Worm (Caenorhabditis elegans): ENCODE results near the gene gln-6.

gln-6 gene

ce11 chrIV:9737204-9737790 lies 3.4 kb downstream of the gln-6 start, which contains the start of gene cka-1:
Gene cka-1, minus strand, starts transcription at chrIV:9737621.
- no peak for TF ChIP-seq lin-1 (GFP tag; IDR thresholded peaks at IDR 0.05)
- TF ChIP-seq nhr-111 (GFP tag; optimal IDR thresholded peaks at IDR 0.05): no peak
- no peak for TF ChIP-seq saeg-2 (GFP tag; IDR thresholded peaks at IDR 0.05)
- no peak for TF ChIP-seq ceh-32 (tag; optimal IDR thresholded peaks at IDR 0.05; ENCODE audit: poor library complexity)
- peak; percentile 51 for TF ChIP-seq hlh-30 (tag; optimal IDR thresholded peaks at IDR 0.05; ENCODE audit: insufficient read depth)
- peak; percentile 77 for TF ChIP-seq php-3 (GFP tag; IDR thresholded peaks at IDR 0.05)
- TF ChIP-seq mdl-1 (tag; optimal IDR thresholded peaks at IDR 0.05): peak in 1 of 2 experiments; percentile 59
- no peak for TF ChIP-seq dpl-1 (GFP tag; optimal IDR thresholded peaks at IDR 0.05)
- TF ChIP-seq daf-16 (GFP tag; optimal IDR thresholded peaks at IDR 0.05): no peak
- peak; percentile 57 for TF ChIP-seq daf-16 (tag; optimal IDR thresholded peaks at IDR 0.05)
- no peak for TF ChIP-seq Y75B8A.6 (GFP tag; IDR thresholded peaks at IDR 0.05)
- no peak for TF ChIP-seq Y105C5A.15 (GFP tag; IDR thresholded peaks at IDR 0.05)
- TF ChIP-seq nhr-28 (tag; optimal IDR thresholded peaks at IDR 0.05): peak; percentile 31
- TF ChIP-seq tra-1 (GFP tag; IDR thresholded peaks at IDR 0.05): 0 out of 2 replicates have a peak, but pooled peaks have one; percentile 21
- peak; percentile 44 for TF ChIP-seq dve-1 (tag; optimal IDR thresholded peaks at IDR 0.05; ENCODE audit: insufficient read depth)
- no peak for TF ChIP-seq lir-3 (tag; optimal IDR thresholded peaks at IDR 0.05)
- no peak for TF ChIP-seq dmd-8 (GFP tag; IDR thresholded peaks at IDR 0.05)
- no peak for TF ChIP-seq spr-3 (GFP tag; optimal IDR thresholded peaks at IDR 0.05)
- TF ChIP-seq hlh-11 (tag; optimal IDR thresholded peaks at IDR 0.05): peak; percentile 60
- TF ChIP-seq dmd-6 (GFP tag; IDR thresholded peaks at IDR 0.05): peak; percentile 61; the same call in 1 of the 2 replicates

ce11 chrIV:9735750-9736149 lies 5.0 kb downstream of the gln-6 start:
- TF ChIP-seq aha-1 (tag): peak; percentile 94
- no peak for TF ChIP-seq R02D3.7 (tag; optimal IDR thresholded peaks at IDR 0.05)
- peak; percentile 64 for TF ChIP-seq hlh-30 (tag; optimal IDR thresholded peaks at IDR 0.05; ENCODE audit: insufficient read depth)
- no peak for TF ChIP-seq lin-39 (tag; optimal IDR thresholded peaks at IDR 0.05)
- TF ChIP-seq lin-15B (tag; optimal IDR thresholded peaks at IDR 0.05): no peak
- TF ChIP-seq ZK546.5 (tag; optimal IDR thresholded peaks at IDR 0.05): no peak
- TF ChIP-seq pqm-1 (tag; optimal IDR thresholded peaks at IDR 0.05): peak; percentile 52
- no peak for TF ChIP-seq lin-13 (GFP tag; optimal IDR thresholded peaks at IDR 0.05)
- TF ChIP-seq nhr-77 (tag; optimal IDR thresholded peaks at IDR 0.05): peak; percentile 13
- peak; percentile 57; the same call in 1 of the 2 replicates for TF ChIP-seq dmd-6 (GFP tag; IDR thresholded peaks at IDR 0.05)
- no peak for TF ChIP-seq ZK337.2 (GFP tag; IDR thresholded peaks at IDR 0.05)
- TF ChIP-seq unc-130 (GFP tag; optimal IDR thresholded peaks at IDR 0.05): no peak
- no peak for TF ChIP-seq nhr-111 (GFP tag; optimal IDR thresholded peaks at IDR 0.05)
- TF ChIP-seq vab-7 (GFP tag; IDR thresholded peaks at IDR 0.05): no peak
- TF ChIP-seq sdz-12 (GFP tag; optimal IDR thresholded peaks at IDR 0.05): no peak
- no peak for TF ChIP-seq nhr-42 (GFP tag; IDR thresholded peaks at IDR 0.05)
- 0 out of 2 replicates have a peak, but pooled peaks have one; percentile 62 for TF ChIP-seq php-3 (GFP tag; IDR thresholded peaks at IDR 0.05)
- peak in 1 of 2 experiments; percentile 69 for TF ChIP-seq daf-16 (GFP tag; optimal IDR thresholded peaks at IDR 0.05)
- peak; percentile 97 for TF ChIP-seq daf-16 (tag; optimal IDR thresholded peaks at IDR 0.05)
- TF ChIP-seq madf-5 (GFP tag; IDR thresholded peaks at IDR 0.05): no peak
- TF ChIP-seq hlh-11 (tag; optimal IDR thresholded peaks at IDR 0.05): peak; percentile 69
- TF ChIP-seq dmd-8 (GFP tag; IDR thresholded peaks at IDR 0.05): no peak
- no peak for TF ChIP-seq lim-7 (GFP tag; IDR thresholded peaks at IDR 0.05)
- TF ChIP-seq lsy-2 (tag; optimal IDR thresholded peaks at IDR 0.05): peak in 1 of 2 experiments; percentile 72
- no peak for TF ChIP-seq F10B5.3 (tag; optimal IDR thresholded peaks at IDR 0.05)
- peak; percentile 72 for TF ChIP-seq nhr-28 (tag; optimal IDR thresholded peaks at IDR 0.05)
- TF ChIP-seq nhr-11 (tag; optimal IDR thresholded peaks at IDR 0.05): peak; percentile 25
- no peak for TF ChIP-seq hif-1 (tag; optimal IDR thresholded peaks at IDR 0.05)
- TF ChIP-seq dve-1 (tag; optimal IDR thresholded peaks at IDR 0.05; ENCODE audit: insufficient read depth): peak; percentile 76
- TF ChIP-seq mep-1 (tag; optimal IDR thresholded peaks at IDR 0.05): peak; percentile 17
- no peak for TF ChIP-seq ces-1 (GFP tag; optimal IDR thresholded peaks at IDR 0.05)

All from whole organism, L4 larva.